Worm (Caenorhabditis elegans): ENCODE data around the gene Y54G2A.44.

Gene Y54G2A.44

DNA sequence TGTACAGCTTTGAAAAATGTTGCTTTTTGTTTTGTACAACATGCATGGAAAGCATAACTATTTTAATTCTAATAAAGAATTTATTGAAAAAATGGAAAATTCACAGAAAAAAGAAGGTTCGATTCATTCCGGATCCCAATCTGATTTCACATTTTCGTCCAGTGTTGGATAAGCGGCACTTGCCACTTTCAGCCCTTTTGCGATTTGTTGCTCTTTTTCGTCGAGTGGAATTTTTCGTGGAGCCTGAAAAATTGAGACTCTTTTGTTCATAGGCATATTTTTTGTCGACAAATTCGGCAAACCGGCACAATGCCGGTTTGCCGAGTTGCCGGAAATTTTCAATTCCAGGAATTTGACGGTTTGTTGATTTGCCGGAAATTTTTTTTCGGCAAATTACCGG, 50.0 kb downstream of the Y54G2A.44 start:
- no peak for TF ChIP-seq Y116A8C.19 (tag; optimal IDR thresholded peaks at IDR 0.05; ENCODE audit: borderline replicate concordance)
- TF ChIP-seq unc-130 (tag; optimal IDR thresholded peaks at IDR 0.05): no peak
- no peak for TF ChIP-seq alr-1 (tag; optimal IDR thresholded peaks at IDR 0.05; ENCODE audit: borderline replicate concordance)
- no peak for TF ChIP-seq egl-13 (tag; optimal IDR thresholded peaks at IDR 0.05)
- TF ChIP-seq rnt-1 (tag; optimal IDR thresholded peaks at IDR 0.05): no peak
- no peak for TF ChIP-seq ztf-11 (tag; optimal IDR thresholded peaks at IDR 0.05)
- no peak for TF ChIP-seq sup-37 (GFP tag; optimal IDR thresholded peaks at IDR 0.05)
- no peak for TF ChIP-seq lin-35 (GFP tag; optimal IDR thresholded peaks at IDR 0.05)
- no peak for TF ChIP-seq efl-3 (GFP tag; optimal IDR thresholded peaks at IDR 0.05)
